Worm (Caenorhabditis elegans) whole organism, mixed stage, embryonic: ENCODE results near the gene F01E11.3.

Source experiments
- M03D4.4 ChIP-seq: sonication (generic microtip); optimal IDR thresholded peaks from 2 replicates; lab custom pipeline; 2017; ENCODE audit warnings: mild to moderate bottlenecking, missing genetic modification characterization, missing compliant biosample characterization
- elt-1 ChIP-seq: sonication (generic microtip); optimal IDR thresholded peaks from 2 replicates; lab custom pipeline; 2017; ENCODE audit warnings: missing genetic modification characterization, mild to moderate bottlenecking, missing compliant biosample characterization, antibody characterized with exemption, moderate library complexity, borderline replicate concordance; ENCODE audit not compliant: insufficient read depth
- elt-3 ChIP-seq: fragments of 150-350 bp; optimal IDR thresholded peaks from 2 replicates; lab custom pipeline; 2014; ENCODE audit warnings: missing biosample characterization, missing genetic modification characterization
- flh-1 ChIP-seq: fragments of 200-800 bp; sonication (Bioruptor generic); optimal IDR thresholded peaks from 2 replicates; lab custom pipeline; 2018; ENCODE audit warnings: mild to moderate bottlenecking, missing genetic modification characterization, moderate library complexity, missing compliant biosample characterization
- nhr-237 ChIP-seq: fragments of 150-350 bp; optimal IDR thresholded peaks from 2 replicates; lab custom pipeline; 2014; ENCODE audit warnings: missing biosample characterization, missing genetic modification characterization
- pha-4 ChIP-seq: fragments of 150-350 bp; optimal IDR thresholded peaks from 2 replicates; lab custom pipeline; 2018; ENCODE audit warnings: missing biosample characterization, missing genetic modification reagents, missing genetic modification characterization
- sptf-1 ChIP-seq: sonication (generic microtip); optimal IDR thresholded peaks from 2 replicates; lab custom pipeline; 2017; ENCODE audit warnings: mild to moderate bottlenecking, missing genetic modification characterization, moderate library complexity, missing compliant biosample characterization
- unc-62 ChIP-seq: fragments of 150-350 bp; optimal IDR thresholded peaks from 2 replicates; lab custom pipeline; 2014; ENCODE audit warnings: missing biosample characterization, missing genetic modification reagents, missing genetic modification characterization
- ztf-11 ChIP-seq: fragments of 150-350 bp; optimal IDR thresholded peaks from 2 replicates; lab custom pipeline; 2014; ENCODE audit warnings: missing biosample characterization, missing genetic modification characterization

ce11 chrX:6941711-6942110 lies 25.4 kb upstream of the F01E11.3 start:
- TF ChIP-seq elt-1 (tag; lab: Kevin White, UChicago) (no peak), M03D4.4 (no peak), nhr-237 (tag; lab: Kevin White, UChicago) (no peak), flh-1 (GFP tag; lab: Kevin White, UChicago) (no peak), sptf-1 (tag; lab: Kevin White, UChicago) (no peak), unc-62 (GFP tag; lab: Kevin White, UChicago) (no peak), ztf-11 (no peak), elt-3 (tag; lab: Kevin White, UChicago) (no peak), pha-4 (tag; lab: Kevin White, UChicago) (no peak)
